Fruit fly (Drosophila melanogaster): ENCODE data around the gene CG13358.

The CG13358 gene

DNA sequence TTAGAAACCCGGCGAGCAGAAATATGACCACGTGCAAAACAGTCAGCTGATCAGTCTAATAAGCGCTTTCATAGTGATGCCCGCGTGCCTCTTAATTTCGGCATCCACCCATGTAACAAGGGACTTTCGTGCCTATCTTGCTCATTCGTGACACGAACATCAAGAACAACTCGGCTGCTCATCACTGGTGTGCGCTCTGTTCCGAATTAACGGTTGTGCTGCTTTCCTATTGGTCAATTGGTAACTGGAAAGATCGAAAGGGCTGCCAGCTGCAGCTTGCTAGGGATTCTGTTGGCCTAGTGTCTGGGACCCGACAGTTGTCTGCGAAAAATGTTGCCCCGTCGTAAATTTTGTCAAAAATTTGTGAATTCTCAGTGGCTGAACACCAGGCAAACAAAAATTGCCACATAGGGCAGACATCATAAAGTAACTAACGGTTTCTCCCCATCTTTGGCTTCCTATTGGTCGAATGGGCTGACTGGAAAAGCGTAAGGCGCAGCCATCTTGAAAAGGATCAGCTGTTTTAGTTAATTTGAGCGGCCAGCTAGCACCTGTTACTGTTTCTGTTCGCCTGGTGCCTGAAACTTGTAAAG is 8.2 kb downstream of the CG13358 start (continued):
- no peak for TF ChIP-seq sv (GFP tag; optimal IDR thresholded peaks at IDR 0.05)
- TF ChIP-seq Myc (optimal IDR thresholded peaks at IDR 0.05): peak; percentile 46
- peak; percentile 46 for TF ChIP-seq Hr83 (GFP tag; optimal IDR thresholded peaks at IDR 0.05; ENCODE audit: poor library complexity, severe bottlenecking)
- peak; percentile 37 for TF ChIP-seq Dif (GFP tag; optimal IDR thresholded peaks at IDR 0.05; ENCODE audit: partially characterized antibody)
- TF ChIP-seq Mio (GFP tag; optimal IDR thresholded peaks at IDR 0.05): no peak

DNA sequence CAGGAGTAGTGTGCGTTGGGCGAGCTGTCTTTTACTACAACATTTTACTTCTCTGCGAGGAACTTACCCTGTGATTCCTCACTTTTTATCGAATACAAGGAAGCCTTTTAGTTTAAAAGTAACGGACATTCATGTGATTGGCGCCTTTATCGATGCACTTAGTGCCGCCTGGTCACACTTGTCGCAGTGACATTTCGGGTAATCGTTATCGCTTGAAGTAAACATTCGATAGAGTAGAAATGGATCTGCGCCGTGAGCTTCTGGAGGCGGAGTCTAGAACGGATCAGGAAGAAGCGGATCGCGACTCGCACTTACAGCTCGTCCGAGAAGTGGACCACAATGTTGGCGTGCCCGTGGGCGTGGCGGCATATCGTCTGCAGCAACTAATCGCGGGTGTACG is 11.8 kb downstream of the CG13358 start, which contains the start of gene CG16989:
Gene CG16989, plus strand, starts transcription at position 225 of the 400 bp plus-strand sequence.
- TF ChIP-seq Sp1 (GFP tag; optimal IDR thresholded peaks at IDR 0.05) (no peak), foxo (GFP tag; optimal IDR thresholded peaks at IDR 0.05) (no peak), Vsx2 (GFP tag; optimal IDR thresholded peaks at IDR 0.05; ENCODE audit: partially characterized antibody) (no peak), br (GFP tag; optimal IDR thresholded peaks at IDR 0.05) (no peak), tai (GFP tag; optimal IDR thresholded peaks at IDR 0.05) (no peak), pan (optimal IDR thresholded peaks at IDR 0.05) (no peak), HLH106 (tag; optimal IDR thresholded peaks at IDR 0.05) (no peak), sv (GFP tag; optimal IDR thresholded peaks at IDR 0.05) (no peak), Jra (GFP tag; optimal IDR thresholded peaks at IDR 0.05) (no peak), psq (GFP tag; optimal IDR thresholded peaks at IDR 0.05) (no peak), Dfd (GFP tag; optimal IDR thresholded peaks at IDR 0.05) (no peak), usp (GFP tag; optimal IDR thresholded peaks at IDR 0.05) (no peak), CG9705 (GFP tag; optimal IDR thresholded peaks at IDR 0.05) (no peak)

DNA sequence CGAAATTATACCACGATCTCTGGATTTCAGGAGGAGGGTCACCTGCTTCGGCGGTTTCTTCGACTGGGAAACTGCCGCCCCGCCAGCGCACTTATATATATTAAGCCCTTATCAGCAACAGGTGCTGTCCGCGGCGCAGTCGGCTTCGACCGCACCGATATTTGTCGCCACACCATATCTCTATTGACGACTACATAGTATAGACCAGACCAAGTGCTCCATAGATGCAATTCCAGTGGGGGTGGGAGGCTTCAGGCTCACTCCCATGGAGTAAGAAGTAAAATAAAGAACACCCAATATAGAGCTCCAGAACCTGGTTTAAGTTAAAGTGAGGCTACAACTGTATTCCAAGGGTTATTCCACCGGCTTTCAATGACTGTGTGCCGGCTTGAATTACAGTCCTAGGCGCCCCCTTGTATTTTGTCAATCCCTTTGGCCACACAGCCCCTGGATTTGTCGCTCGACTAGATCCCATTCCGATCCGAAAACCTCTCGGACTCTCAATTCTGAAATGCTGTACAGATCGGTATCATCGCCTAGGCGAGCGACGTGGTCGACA is 14.6 kb downstream of the CG13358 start, which contains the start of gene CG13360:
Gene CG13360, minus strand, starts transcription at position 51 of the 559 bp plus-strand sequence.
- TF ChIP-seq Myc (optimal IDR thresholded peaks at IDR 0.05) (no peak), woc (GFP tag; optimal IDR thresholded peaks at IDR 0.05) (no peak), psq (GFP tag; optimal IDR thresholded peaks at IDR 0.05) (peak; percentile 15), Jra (GFP tag; optimal IDR thresholded peaks at IDR 0.05) (no peak), pan (optimal IDR thresholded peaks at IDR 0.05) (no peak), ey (GFP tag; optimal IDR thresholded peaks at IDR 0.05) (peak; percentile 56), N (GFP tag; optimal IDR thresholded peaks at IDR 0.05) (no peak), Dfd (GFP tag; optimal IDR thresholded peaks at IDR 0.05) (no peak), Abd-B (GFP tag; optimal IDR thresholded peaks at IDR 0.05) (no peak), sage (GFP tag; optimal IDR thresholded peaks at IDR 0.05) (no peak), dmrt93B (GFP tag; optimal IDR thresholded peaks at IDR 0.05) (peak; percentile 7), Hr83 (GFP tag; optimal IDR thresholded peaks at IDR 0.05; ENCODE audit: poor library complexity, severe bottlenecking) (no peak), Hr78 (GFP tag; optimal IDR thresholded peaks at IDR 0.05) (no peak), Hnf4 (GFP tag; optimal IDR thresholded peaks at IDR 0.05) (no peak), Vsx2 (GFP tag; optimal IDR thresholded peaks at IDR 0.05; ENCODE audit: partially characterized antibody) (no peak), HLH106 (tag; optimal IDR thresholded peaks at IDR 0.05) (peak; percentile 56), OdsH (GFP tag; optimal IDR thresholded peaks at IDR 0.05) (peak; percentile 44), lola (GFP tag; optimal IDR thresholded peaks at IDR 0.05) (no peak), CrebA (GFP tag; optimal IDR thresholded peaks at IDR 0.05; ENCODE audit: borderline replicate concordance) (no peak), h (GFP tag; optimal IDR thresholded peaks at IDR 0.05) (peak; percentile 51), Sp1 (GFP tag; optimal IDR thresholded peaks at IDR 0.05) (peak; percentile 14), br (GFP tag; optimal IDR thresholded peaks at IDR 0.05) (peak; percentile 64), Dif (GFP tag; optimal IDR thresholded peaks at IDR 0.05; ENCODE audit: partially characterized antibody) (no peak), Mio (GFP tag; optimal IDR thresholded peaks at IDR 0.05) (no peak), tai (GFP tag; optimal IDR thresholded peaks at IDR 0.05) (no peak), dsf (GFP tag; optimal IDR thresholded peaks at IDR 0.05; ENCODE audit: borderline replicate concordance) (no peak), CG9705 (GFP tag; optimal IDR thresholded peaks at IDR 0.05) (no peak), usp (GFP tag; optimal IDR thresholded peaks at IDR 0.05) (no peak), jim (GFP tag; optimal IDR thresholded peaks at IDR 0.05) (no peak), dl (GFP tag; optimal IDR thresholded peaks at IDR 0.05; ENCODE audit: insufficient read depth in 1 of 2, partially characterized antibody in 2 of 2) (no peak), brk (GFP tag; optimal IDR thresholded peaks at IDR 0.05) (no peak), CG32264 (GFP tag; optimal IDR thresholded peaks at IDR 0.05) (no peak), Rel (GFP tag; optimal IDR thresholded peaks at IDR 0.05) (no peak), Rel (tag; optimal IDR thresholded peaks at IDR 0.05) (no peak), foxo (GFP tag; optimal IDR thresholded peaks at IDR 0.05) (peak in 1 of 2 experiments; percentile 51), rgr (GFP tag; optimal IDR thresholded peaks at IDR 0.05) (peak; percentile 40), sv (GFP tag; optimal IDR thresholded peaks at IDR 0.05) (no peak), fru (GFP tag; optimal IDR thresholded peaks at IDR 0.05) (peak; percentile 70), GATAd (GFP tag; optimal IDR thresholded peaks at IDR 0.05) (no peak)

Data from whole organism, wandering third instar larva.